Worm (Caenorhabditis elegans) whole organism, L3 larva: Measurements from ENCODE around the gene mac-1.

ENCODE experiments used
- R02D3.7 ChIP-seq: fragments of 150-350 bp; optimal IDR thresholded peaks from 2 replicates; lab custom pipeline; 2014; ENCODE audit warnings: missing biosample characterization, missing genetic modification characterization
- ZK546.5 ChIP-seq: sonication (generic microtip); optimal IDR thresholded peaks from 2 replicates; lab custom pipeline; 2017; ENCODE audit warnings: missing biosample characterization, missing genetic modification characterization
- aly-2 ChIP-seq: fragments of 150-350 bp; optimal IDR thresholded peaks from 2 replicates; lab custom pipeline; 2014; ENCODE audit warnings: missing biosample characterization, missing genetic modification characterization
- ama-1 ChIP-seq: fragments of 150-350 bp; optimal IDR thresholded peaks from 2 replicates; lab custom pipeline; 2018
- ceh-16 ChIP-seq: sonication (generic microtip); optimal IDR thresholded peaks from 2 replicates; lab custom pipeline; 2017; ENCODE audit warnings: missing biosample characterization, missing genetic modification characterization
- ceh-28 ChIP-seq: fragments of 150-350 bp; optimal IDR thresholded peaks from 2 replicates; lab custom pipeline; 2014; ENCODE audit warnings: missing biosample characterization, missing genetic modification reagents, missing genetic modification characterization
- ceh-82 ChIP-seq: fragments of 150-350 bp; optimal IDR thresholded peaks from 2 replicates; lab custom pipeline; 2014; ENCODE audit warnings: missing biosample characterization, missing genetic modification characterization
- ceh-9 ChIP-seq: sonication (generic microtip); optimal IDR thresholded peaks from 2 replicates; lab custom pipeline; 2018; ENCODE audit warnings: missing biosample characterization, missing genetic modification characterization
- daf-12 ChIP-seq: fragments of 150-350 bp; optimal IDR thresholded peaks from 2 replicates; lab custom pipeline; 2014; ENCODE audit warnings: missing biosample characterization, missing genetic modification reagents, missing genetic modification characterization
- egl-27 ChIP-seq: sonication (generic microtip); optimal IDR thresholded peaks from 4 replicates; lab custom pipeline; 2017; ENCODE audit warnings: missing biosample characterization, missing genetic modification reagents, missing genetic modification characterization
- egl-5 ChIP-seq: fragments of 150-350 bp; optimal IDR thresholded peaks from 2 replicates; lab custom pipeline; 2017; ENCODE audit warnings: missing biosample characterization, missing genetic modification reagents, missing genetic modification characterization, inconsistent platforms
- elt-1 ChIP-seq: fragments of 150-350 bp; optimal IDR thresholded peaks from 2 replicates; lab custom pipeline; 2014; ENCODE audit warnings: missing biosample characterization, missing genetic modification characterization
- elt-2 ChIP-seq: sonication (generic microtip); optimal IDR thresholded peaks from 2 replicates; lab custom pipeline; 2016; ENCODE audit warnings: missing genetic modification reagents, mild to moderate bottlenecking, missing genetic modification characterization, missing compliant biosample characterization
- elt-3 ChIP-seq, 3 experiments: fragments of 150-350 bp in 1 of 3; sonication (generic microtip) in 2 of 3; optimal IDR thresholded peaks; 2 replicates in 2 of 3; 4 replicates in 1 of 3; lab custom pipeline; 2014 to 2017; ENCODE audit warnings: missing biosample characterization in 3 of 3, missing genetic modification characterization in 3 of 3
- eor-1 ChIP-seq, 2 experiments: fragments of 150-350 bp; optimal IDR thresholded peaks; 2 replicates each; lab custom pipeline; 2014 to 2018; ENCODE audit warnings: missing biosample characterization in 2 of 2, missing genetic modification characterization in 2 of 2
- fkh-10 ChIP-seq: sonication (generic microtip); optimal IDR thresholded peaks from 2 replicates; lab custom pipeline; 2017; ENCODE audit warnings: missing biosample characterization, missing genetic modification reagents, missing genetic modification characterization
- fkh-2 ChIP-seq: fragments of 150-350 bp; optimal IDR thresholded peaks from 2 replicates; lab custom pipeline; 2014; ENCODE audit warnings: missing biosample characterization, missing genetic modification reagents, missing genetic modification characterization
- fos-1 ChIP-seq: fragments of 150-350 bp; optimal IDR thresholded peaks from 2 replicates; lab custom pipeline; 2014; ENCODE audit warnings: missing biosample characterization, missing genetic modification characterization
- hmg-11 ChIP-seq: sonication (generic microtip); optimal IDR thresholded peaks from 2 replicates; lab custom pipeline; 2016; ENCODE audit warnings: missing genetic modification characterization, missing compliant biosample characterization
- jun-1 ChIP-seq: fragments of 150-350 bp; optimal IDR thresholded peaks from 2 replicates; lab custom pipeline; 2014; ENCODE audit warnings: missing biosample characterization, missing genetic modification reagents, missing genetic modification characterization
- lin-15B ChIP-seq: fragments of 150-350 bp; optimal IDR thresholded peaks from 2 replicates; lab custom pipeline; 2014; ENCODE audit warnings: missing biosample characterization, missing genetic modification characterization
- lin-39 ChIP-seq: fragments of 150-350 bp; optimal IDR thresholded peaks from 2 replicates; lab custom pipeline; 2018; ENCODE audit warnings: missing biosample characterization, missing genetic modification reagents, missing genetic modification characterization
- lsy-12 ChIP-seq: sonication (generic microtip); optimal IDR thresholded peaks from 2 replicates; lab custom pipeline; 2016; ENCODE audit warnings: mild to moderate bottlenecking, missing genetic modification characterization, missing compliant biosample characterization
- mdl-1 ChIP-seq: fragments of 150-350 bp; optimal IDR thresholded peaks from 2 replicates; lab custom pipeline; 2014; ENCODE audit warnings: missing biosample characterization, missing genetic modification characterization
- mml-1 ChIP-seq: fragments of 150-350 bp; sonication (generic microtip); optimal IDR thresholded peaks from 3 replicates; lab custom pipeline; 2014; ENCODE audit warnings: missing biosample characterization, missing genetic modification characterization
- nfya-1 ChIP-seq: sonication (generic microtip); optimal IDR thresholded peaks from 2 replicates; lab custom pipeline; 2017; ENCODE audit warnings: missing genetic modification characterization, mild to moderate bottlenecking, missing compliant biosample characterization, antibody characterized with exemption, moderate library complexity; ENCODE audit not compliant: insufficient read depth
- nhr-11 ChIP-seq: fragments of 150-350 bp; optimal IDR thresholded peaks from 2 replicates; lab custom pipeline; 2014; ENCODE audit warnings: missing biosample characterization, missing genetic modification characterization
- nhr-12 ChIP-seq: fragments of 150-350 bp; optimal IDR thresholded peaks from 2 replicates; lab custom pipeline; 2014; ENCODE audit warnings: missing biosample characterization, missing genetic modification characterization
- nhr-23 ChIP-seq: fragments of 150-350 bp; optimal IDR thresholded peaks from 2 replicates; lab custom pipeline; 2014; ENCODE audit warnings: missing biosample characterization, missing genetic modification reagents, missing genetic modification characterization
- nhr-237 ChIP-seq: fragments of 150-350 bp; optimal IDR thresholded peaks from 2 replicates; lab custom pipeline; 2014; ENCODE audit warnings: missing biosample characterization, missing genetic modification characterization
- nhr-25 ChIP-seq: sonication (generic microtip); optimal IDR thresholded peaks from 2 replicates; lab custom pipeline; 2017; ENCODE audit warnings: missing biosample characterization, missing genetic modification characterization
- nhr-28 ChIP-seq: fragments of 150-350 bp; optimal IDR thresholded peaks from 2 replicates; lab custom pipeline; 2014; ENCODE audit warnings: missing biosample characterization, missing genetic modification characterization
- nhr-43 ChIP-seq: sonication (generic microtip); optimal IDR thresholded peaks from 2 replicates; lab custom pipeline; 2016; ENCODE audit warnings: mild to moderate bottlenecking, missing genetic modification characterization, missing compliant biosample characterization; ENCODE audit not compliant: poor library complexity, severe bottlenecking
- nhr-67 ChIP-seq: fragments of 150-350 bp; optimal IDR thresholded peaks from 2 replicates; lab custom pipeline; 2014; ENCODE audit warnings: missing biosample characterization, missing genetic modification characterization
- nhr-76 ChIP-seq: fragments of 150-350 bp; sonication (generic microtip); optimal IDR thresholded peaks from 5 replicates; lab custom pipeline; 2014; ENCODE audit warnings: missing biosample characterization, missing genetic modification characterization
- nhr-77 ChIP-seq: fragments of 150-350 bp; optimal IDR thresholded peaks from 2 replicates; lab custom pipeline; 2014; ENCODE audit warnings: missing biosample characterization, missing genetic modification characterization
- pha-4 ChIP-seq: fragments of 150-350 bp; optimal IDR thresholded peaks from 2 replicates; lab custom pipeline; 2014; ENCODE audit warnings: missing biosample characterization, missing genetic modification reagents, missing genetic modification characterization
- pqm-1 ChIP-seq: fragments of 150-350 bp; optimal IDR thresholded peaks from 2 replicates; lab custom pipeline; 2017; ENCODE audit warnings: missing biosample characterization, missing genetic modification characterization, inconsistent platforms
- sea-2 ChIP-seq: fragments of 150-350 bp; sonication (generic microtip); optimal IDR thresholded peaks from 4 replicates; lab custom pipeline; 2014; ENCODE audit warnings: missing biosample characterization, missing genetic modification reagents, missing genetic modification characterization
- skn-1 ChIP-seq: fragments of 150-350 bp; optimal IDR thresholded peaks from 2 replicates; lab custom pipeline; 2014; ENCODE audit warnings: missing biosample characterization, missing genetic modification characterization
- snpc-4 ChIP-seq: fragments of 150-350 bp; optimal IDR thresholded peaks from 2 replicates; lab custom pipeline; 2014; ENCODE audit warnings: missing biosample characterization, missing genetic modification characterization
- tbx-2 ChIP-seq: sonication (generic microtip); optimal IDR thresholded peaks from 2 replicates; lab custom pipeline; 2016; ENCODE audit warnings: mild to moderate bottlenecking, missing genetic modification characterization, missing compliant biosample characterization
- unc-39 ChIP-seq: sonication (generic microtip); optimal IDR thresholded peaks from 4 replicates; lab custom pipeline; 2017; ENCODE audit warnings: missing biosample characterization, missing genetic modification characterization
- unc-62 ChIP-seq: fragments of 150-350 bp; sonication (generic microtip); optimal IDR thresholded peaks from 4 replicates; lab custom pipeline; 2014; ENCODE audit warnings: missing biosample characterization, missing genetic modification reagents, missing genetic modification characterization
- zag-1 ChIP-seq: fragments of 150-350 bp; optimal IDR thresholded peaks from 2 replicates; lab custom pipeline; 2014; ENCODE audit warnings: missing biosample characterization, missing genetic modification characterization
- ztf-11 ChIP-seq: fragments of 150-350 bp; optimal IDR thresholded peaks from 2 replicates; lab custom pipeline; 2014; ENCODE audit warnings: missing biosample characterization, missing genetic modification characterization
- ztf-4 ChIP-seq: fragments of 150-350 bp; optimal IDR thresholded peaks from 2 replicates; lab custom pipeline; 2014; ENCODE audit warnings: missing biosample characterization, missing genetic modification characterization

The mac-1 gene

ce11 chrII:13292913-13293312 is 27.8 kb downstream of the mac-1 start:
- TF ChIP-seq elt-3 (tag; optimal IDR thresholded peaks at IDR 0.05; lab: Kevin White, UChicago) (peak in 2 of 3 experiments; percentile 13 to 22), ztf-11 (tag; lab: Kevin White, UChicago) (no peak), nhr-23 (tag; lab: Kevin White, UChicago) (peak; percentile 73), nhr-43 (peak; percentile 38), ceh-28 (peak; percentile 25)

- no peak for TF ChIP-seq nhr-67 (tag; lab: Kevin White, UChicago)
- no peak for TF ChIP-seq R02D3.7 (tag; lab: Kevin White, UChicago)
- no peak for TF ChIP-seq nhr-77 (tag; lab: Kevin White, UChicago)
- TF ChIP-seq nfya-1 (tag; lab: Kevin White, UChicago): peak; percentile 44
- TF ChIP-seq lsy-12 (tag; lab: Kevin White, UChicago): peak; percentile 9
- no peak for TF ChIP-seq zag-1 (tag; lab: Kevin White, UChicago)
- peak; percentile 60 for TF ChIP-seq tbx-2 (tag; lab: Kevin White, UChicago)
- TF ChIP-seq ztf-4 (tag; lab: Kevin White, UChicago): peak; percentile 30
- TF ChIP-seq ama-1 (lab: Kevin White, UChicago): peak; percentile 91
- peak; percentile 69 for TF ChIP-seq pha-4 (tag; lab: Kevin White, UChicago)
- peak; percentile 15 for TF ChIP-seq lin-15B
- peak; percentile 8 for TF ChIP-seq lin-39 (tag; lab: Kevin White, UChicago)
- no peak for TF ChIP-seq mml-1
- TF ChIP-seq pqm-1 (tag; lab: Kevin White, UChicago): no peak
- peak; percentile 46 for TF ChIP-seq egl-5 (tag; lab: Kevin White, UChicago)
- no peak for TF ChIP-seq unc-39 (tag; lab: Kevin White, UChicago)
- TF ChIP-seq daf-12 (tag; lab: Kevin White, UChicago): no peak
- TF ChIP-seq sea-2: no peak
- peak; percentile 46 for TF ChIP-seq ceh-28
- TF ChIP-seq eor-1 (tag; optimal IDR thresholded peaks at IDR 0.05; lab: Kevin White, UChicago): no peak
- no peak for TF ChIP-seq egl-27 (tag; lab: Kevin White, UChicago)
- peak; percentile 82 for TF ChIP-seq nhr-43
- TF ChIP-seq ZK546.5 (tag; lab: Kevin White, UChicago): no peak
- no peak for TF ChIP-seq ceh-82 (tag; lab: Kevin White, UChicago)
- TF ChIP-seq unc-62 (GFP tag; lab: Kevin White, UChicago): no peak
- TF ChIP-seq nhr-76 (tag; lab: Kevin White, UChicago): peak; percentile 31
- TF ChIP-seq elt-2: no peak
- TF ChIP-seq ztf-11 (tag; lab: Kevin White, UChicago): no peak
- peak; percentile 70 for TF ChIP-seq mdl-1 (tag; lab: Kevin White, UChicago)
- no peak for TF ChIP-seq fos-1 (tag; lab: Kevin White, UChicago)
- no peak for TF ChIP-seq nhr-12 (tag; lab: Kevin White, UChicago)
- no peak for TF ChIP-seq skn-1 (tag; lab: Kevin White, UChicago)
- no peak for TF ChIP-seq nhr-28 (tag; lab: Kevin White, UChicago)
- TF ChIP-seq aly-2 (tag; lab: Kevin White, UChicago): no peak
- peak; percentile 91 for TF ChIP-seq nhr-25
- TF ChIP-seq snpc-4 (tag; lab: Kevin White, UChicago): peak; percentile 4
- peak; percentile 45 for TF ChIP-seq elt-1
- TF ChIP-seq nhr-237 (tag; lab: Kevin White, UChicago): no peak
- peak; percentile 19 for TF ChIP-seq nhr-11 (tag; lab: Kevin White, UChicago)
- TF ChIP-seq fkh-2: no peak
- TF ChIP-seq elt-3 (tag; optimal IDR thresholded peaks at IDR 0.05; lab: Kevin White, UChicago): peak in 1 of 3 experiments; percentile 40
- TF ChIP-seq nhr-23 (tag; lab: Kevin White, UChicago): peak; percentile 92
- TF ChIP-seq jun-1 (tag; lab: Kevin White, UChicago): peak; percentile 21
- no peak for TF ChIP-seq hmg-11 (tag; lab: Kevin White, UChicago)
- no peak for TF ChIP-seq ceh-9 (tag; lab: Kevin White, UChicago)
- TF ChIP-seq fkh-10 (GFP tag; lab: Kevin White, UChicago): no peak
- no peak for TF ChIP-seq ceh-16
These were observed 29.1 kb downstream of the mac-1 start for ce11 chrII:13291406-13292124.
